Worm (Caenorhabditis elegans): ENCODE results near the gene dmsr-16.

ce11 chrV:6764972-6765371, 43.9 kb downstream of the dmsr-16 start, which contains the start of gene bbs-8:
- TF ChIP-seq him-1 (tag; optimal IDR thresholded peaks at IDR 0.05): no peak
- no peak for TF ChIP-seq W03F9.2 (tag; optimal IDR thresholded peaks at IDR 0.05)

Measured in whole organism, L4/young adult.